Worm (Caenorhabditis elegans) whole organism, L1 larva: ENCODE results near the gene C36E6.8.

Experiments
- F16B12.6 ChIP-seq: fragments of 150-350 bp; optimal IDR thresholded peaks from 2 replicates; lab custom pipeline; 2014; ENCODE audit warnings: missing biosample characterization, missing genetic modification characterization
- Y116A8C.19 ChIP-seq: sonication (generic microtip); optimal IDR thresholded peaks from 2 replicates; lab custom pipeline; 2016; ENCODE audit warnings: missing compliant biosample characterization, missing genetic modification characterization, borderline replicate concordance
- aha-1 ChIP-seq: fragments of 150-350 bp; optimal IDR thresholded peaks from 2 replicates; lab custom pipeline; 2014; ENCODE audit warnings: missing biosample characterization, missing genetic modification characterization
- aly-2 ChIP-seq: fragments of 150-350 bp; optimal IDR thresholded peaks from 2 replicates; lab custom pipeline; 2014; ENCODE audit warnings: missing biosample characterization, missing genetic modification characterization
- blmp-1 ChIP-seq: fragments of 150-350 bp; optimal IDR thresholded peaks from 2 replicates; lab custom pipeline; 2014; ENCODE audit warnings: missing biosample characterization, missing genetic modification characterization
- ceh-63 ChIP-seq: fragments of 200-800 bp; sonication (Bioruptor generic); optimal IDR thresholded peaks from 2 replicates; lab custom pipeline; 2018; ENCODE audit warnings: mild to moderate bottlenecking, missing genetic modification characterization, missing compliant biosample characterization
- ceh-90 ChIP-seq: sonication (generic microtip); optimal IDR thresholded peaks from 2 replicates; lab custom pipeline; 2016; ENCODE audit warnings: missing genetic modification characterization, missing compliant biosample characterization
- ces-1 ChIP-seq: fragments of 150-350 bp; optimal IDR thresholded peaks from 2 replicates; lab custom pipeline; 2014; ENCODE audit warnings: missing biosample characterization, missing genetic modification reagents, missing genetic modification characterization
- efl-1 ChIP-seq, 4 experiments: fragments of 150-350 bp; optimal IDR thresholded peaks in 3 of 4; peaks in 1 of 4; 1 replicate in 1 of 4; 2 replicates in 3 of 4; lab custom pipeline; 2014; ENCODE audit warnings: missing biosample characterization in 2 of 4, missing genetic modification characterization in 2 of 4, missing genetic modification reagents in 2 of 4
- egl-13 ChIP-seq: sonication (generic microtip); optimal IDR thresholded peaks from 2 replicates; lab custom pipeline; 2016; ENCODE audit warnings: missing genotype, missing genetic modification reagents, missing genetic modification characterization, missing compliant biosample characterization
- egl-27 ChIP-seq, 2 experiments: fragments of 150-350 bp in 1 of 2; sonication (generic microtip); optimal IDR thresholded peaks; 3 replicates each; lab custom pipeline; 2017 to 2018; ENCODE audit warnings: missing biosample characterization in 2 of 2, missing genetic modification characterization in 2 of 2, missing genetic modification reagents in 2 of 2
- elt-3 ChIP-seq, 6 experiments: fragments of 150-350 bp in 1 of 6; sonication (generic microtip); optimal IDR thresholded peaks; 2 replicates each; lab custom pipeline; 2017 to 2018; ENCODE audit warnings: missing biosample characterization in 6 of 6, missing genetic modification characterization in 6 of 6, inconsistent platforms in 1 of 6
- ets-5 ChIP-seq: fragments of 200-800 bp; sonication (Bioruptor generic); IDR thresholded peaks from 2 replicates; pipeline ENCODE4 v1.3.6; 2022; ENCODE audit warnings: missing genetic modification characterization, missing compliant biosample characterization
- fkh-4 ChIP-seq: sonication (generic microtip); optimal IDR thresholded peaks from 2 replicates; lab custom pipeline; 2016; ENCODE audit warnings: missing compliant biosample characterization, missing genetic modification characterization, borderline replicate concordance
- fos-1 ChIP-seq: fragments of 150-350 bp; optimal IDR thresholded peaks from 2 replicates; lab custom pipeline; 2014; ENCODE audit warnings: missing biosample characterization, missing genetic modification characterization
- hlh-4 ChIP-seq: sonication (generic microtip); optimal IDR thresholded peaks from 2 replicates; lab custom pipeline; 2016; ENCODE audit warnings: mild to moderate bottlenecking, missing genetic modification characterization, missing compliant biosample characterization
- irx-1 ChIP-seq: sonication (generic microtip); optimal IDR thresholded peaks from 2 replicates; lab custom pipeline; 2016; ENCODE audit warnings: missing genetic modification characterization, missing compliant biosample characterization
- lin-13 ChIP-seq: fragments of 150-350 bp; optimal IDR thresholded peaks from 2 replicates; lab custom pipeline; 2014; ENCODE audit warnings: missing biosample characterization, missing genetic modification reagents, missing genetic modification characterization
- lin-14 ChIP-seq: fragments of 200-800 bp; sonication (Bioruptor generic); optimal IDR thresholded peaks from 2 replicates; lab custom pipeline; 2018; ENCODE audit warnings: mild to moderate bottlenecking, missing genetic modification characterization, moderate library complexity, missing compliant biosample characterization
- lin-35 ChIP-seq, 2 experiments: fragments of 150-350 bp; optimal IDR thresholded peaks; 2 replicates each; lab custom pipeline; 2014; ENCODE audit warnings: missing biosample characterization in 2 of 2, missing genetic modification characterization in 2 of 2, missing genetic modification reagents in 2 of 2
- lin-39 ChIP-seq: fragments of 150-350 bp; optimal IDR thresholded peaks from 2 replicates; lab custom pipeline; 2014; ENCODE audit warnings: missing biosample characterization, missing genetic modification reagents, missing genetic modification characterization
- lir-3 ChIP-seq: sonication (generic microtip); optimal IDR thresholded peaks from 2 replicates; lab custom pipeline; 2016; ENCODE audit warnings: mild to moderate bottlenecking, missing genetic modification characterization, moderate library complexity, missing compliant biosample characterization; ENCODE audit not compliant: poor library complexity
- lsy-2 ChIP-seq, 2 experiments: fragments of 150-350 bp; optimal IDR thresholded peaks; 2 replicates each; lab custom pipeline; 2014; ENCODE audit warnings: missing biosample characterization in 2 of 2, missing genetic modification characterization in 2 of 2
- mab-9 ChIP-seq: fragments of 200-800 bp; sonication (Bioruptor generic); IDR thresholded peaks from 2 replicates; pipeline ENCODE4 v1.3.6; 2022; ENCODE audit warnings: missing genetic modification reagents, missing genetic modification characterization, missing compliant biosample characterization
- mef-2 ChIP-seq: fragments of 150-350 bp; optimal IDR thresholded peaks from 2 replicates; lab custom pipeline; 2014; ENCODE audit warnings: missing biosample characterization, missing genetic modification characterization
- mep-1 ChIP-seq: fragments of 150-350 bp; optimal IDR thresholded peaks from 2 replicates; lab custom pipeline; 2014; ENCODE audit warnings: missing biosample characterization, missing genetic modification characterization
- nhr-20 ChIP-seq: sonication (generic microtip); optimal IDR thresholded peaks from 2 replicates; lab custom pipeline; 2016; ENCODE audit warnings: mild to moderate bottlenecking, missing genetic modification characterization, missing compliant biosample characterization
- nhr-28 ChIP-seq: fragments of 150-350 bp; optimal IDR thresholded peaks from 2 replicates; lab custom pipeline; 2014; ENCODE audit warnings: missing biosample characterization, missing genetic modification characterization
- nhr-71 ChIP-seq: sonication (generic microtip); optimal IDR thresholded peaks from 2 replicates; lab custom pipeline; 2016; ENCODE audit warnings: mild to moderate bottlenecking, missing genetic modification characterization, moderate library complexity, missing compliant biosample characterization
- nhr-76 ChIP-seq: sonication (generic microtip); optimal IDR thresholded peaks from 2 replicates; lab custom pipeline; 2017; ENCODE audit warnings: missing biosample characterization, missing genetic modification characterization
- nhr-77 ChIP-seq: fragments of 150-350 bp; optimal IDR thresholded peaks from 2 replicates; lab custom pipeline; 2014; ENCODE audit warnings: missing biosample characterization, missing genetic modification characterization
- nhr-85 ChIP-seq: sonication (generic microtip); peaks from one replicate; lab custom pipeline; 2016; ENCODE audit warnings: missing genetic modification characterization, inconsistent platforms, missing compliant biosample characterization
- pag-3 ChIP-seq: sonication (generic microtip); optimal IDR thresholded peaks from 2 replicates; lab custom pipeline; 2017; ENCODE audit warnings: missing genetic modification characterization, mild to moderate bottlenecking, missing compliant biosample characterization, antibody characterized with exemption, borderline replicate concordance; ENCODE audit not compliant: insufficient read depth
- pqm-1 ChIP-seq: sonication (generic microtip); optimal IDR thresholded peaks from 3 replicates; lab custom pipeline; 2017; ENCODE audit warnings: missing biosample characterization, missing genetic modification characterization
- sox-4 ChIP-seq: sonication (generic microtip); optimal IDR thresholded peaks from 2 replicates; lab custom pipeline; 2016; ENCODE audit warnings: missing genetic modification characterization, missing compliant biosample characterization
- sptf-1 ChIP-seq: fragments of 150-350 bp; optimal IDR thresholded peaks from 2 replicates; lab custom pipeline; 2014; ENCODE audit warnings: missing biosample characterization, missing genetic modification characterization
- sup-37 ChIP-seq: fragments of 200-800 bp; sonication (Bioruptor generic); optimal IDR thresholded peaks from 2 replicates; lab custom pipeline; 2018; ENCODE audit warnings: mild to moderate bottlenecking, missing genetic modification characterization, missing compliant biosample characterization
- swsn-7 ChIP-seq: sonication (generic microtip); optimal IDR thresholded peaks from 2 replicates; lab custom pipeline; 2016; ENCODE audit warnings: missing genetic modification characterization, missing compliant biosample characterization
- tbx-2 ChIP-seq: sonication (generic microtip); optimal IDR thresholded peaks from 2 replicates; lab custom pipeline; 2016; ENCODE audit warnings: missing genetic modification characterization, missing compliant biosample characterization
- unc-130 ChIP-seq: fragments of 150-350 bp; optimal IDR thresholded peaks from 2 replicates; lab custom pipeline; 2017; ENCODE audit warnings: missing biosample characterization, missing genetic modification characterization, inconsistent platforms
- unc-86 ChIP-seq: sonication (generic microtip); optimal IDR thresholded peaks from 2 replicates; lab custom pipeline; 2016; ENCODE audit warnings: missing genetic modification characterization, missing compliant biosample characterization
- vab-15 ChIP-seq: sonication (generic microtip); optimal IDR thresholded peaks from 2 replicates; lab custom pipeline; 2017; ENCODE audit warnings: missing genotype, mild to moderate bottlenecking, missing genetic modification characterization, missing compliant biosample characterization
- xbp-1 ChIP-seq: sonication (generic microtip); optimal IDR thresholded peaks from 2 replicates; lab custom pipeline; 2016; ENCODE audit warnings: missing genetic modification characterization, missing compliant biosample characterization
- zag-1 ChIP-seq: fragments of 150-350 bp; optimal IDR thresholded peaks from 2 replicates; lab custom pipeline; 2014; ENCODE audit warnings: missing biosample characterization, missing genetic modification characterization
- zip-4 ChIP-seq: fragments of 200-800 bp; sonication (Bioruptor generic); optimal IDR thresholded peaks from 2 replicates; lab custom pipeline; 2018; ENCODE audit warnings: mild to moderate bottlenecking, missing genetic modification characterization, moderate library complexity, missing compliant biosample characterization
- ztf-11 ChIP-seq, 2 experiments: sonication (generic microtip); optimal IDR thresholded peaks; 2 replicates each; lab custom pipeline; 2016 to 2017; ENCODE audit warnings: missing genetic modification characterization in 2 of 2, missing biosample characterization in 1 of 2, missing compliant biosample characterization in 1 of 2

C36E6.8 gene

DNA sequence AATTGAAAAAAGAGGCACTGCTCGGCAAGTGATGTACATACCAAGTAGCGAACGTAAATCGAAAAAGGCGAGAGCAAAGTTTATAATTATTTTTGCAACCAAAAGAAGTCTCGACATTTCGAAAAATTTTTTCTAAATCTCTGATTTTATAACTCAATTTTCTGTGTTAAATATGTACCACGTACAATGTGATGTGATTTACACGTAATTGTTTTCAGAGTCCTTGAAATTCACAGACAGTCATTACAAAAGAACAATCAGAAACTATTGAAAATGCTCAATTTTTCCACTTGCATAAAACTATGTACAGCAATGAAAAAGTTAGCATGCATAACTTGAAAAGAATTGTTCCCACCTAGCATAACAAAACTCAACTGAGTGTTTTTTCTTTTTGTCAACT, 35.4 kb upstream of the C36E6.8 start:
- TF ChIP-seq elt-3 (tag; optimal IDR thresholded peaks at IDR 0.05; lab: Kevin White, UChicago): no peak
- no peak for TF ChIP-seq Y116A8C.19 (tag; lab: Kevin White, UChicago)
- TF ChIP-seq vab-15: no peak
- TF ChIP-seq egl-27 (tag; optimal IDR thresholded peaks at IDR 0.05; lab: Kevin White, UChicago): no peak
- no peak for TF ChIP-seq ceh-90 (tag; lab: Kevin White, UChicago)
- no peak for TF ChIP-seq nhr-28
- TF ChIP-seq pqm-1 (tag; lab: Kevin White, UChicago): no peak
- TF ChIP-seq aly-2: no peak
- no peak for TF ChIP-seq fkh-4
- TF ChIP-seq aha-1 (tag; lab: Kevin White, UChicago): no peak
- no peak for TF ChIP-seq hlh-4 (tag; lab: Kevin White, UChicago)
- no peak for TF ChIP-seq blmp-1 (tag; lab: Kevin White, UChicago)
- no peak for TF ChIP-seq ets-5 (GFP tag; lab: Robert Waterston, UW)
- no peak for TF ChIP-seq irx-1
- TF ChIP-seq zip-4 (GFP tag; lab: Kevin White, UChicago): no peak
- TF ChIP-seq mep-1: no peak
- TF ChIP-seq fos-1 (tag; lab: Kevin White, UChicago): no peak
- no peak for TF ChIP-seq lin-39 (tag; lab: Kevin White, UChicago)
- TF ChIP-seq lsy-2 (tag; optimal IDR thresholded peaks at IDR 0.05; lab: Kevin White, UChicago): no peak
- TF ChIP-seq sptf-1: no peak

DNA sequence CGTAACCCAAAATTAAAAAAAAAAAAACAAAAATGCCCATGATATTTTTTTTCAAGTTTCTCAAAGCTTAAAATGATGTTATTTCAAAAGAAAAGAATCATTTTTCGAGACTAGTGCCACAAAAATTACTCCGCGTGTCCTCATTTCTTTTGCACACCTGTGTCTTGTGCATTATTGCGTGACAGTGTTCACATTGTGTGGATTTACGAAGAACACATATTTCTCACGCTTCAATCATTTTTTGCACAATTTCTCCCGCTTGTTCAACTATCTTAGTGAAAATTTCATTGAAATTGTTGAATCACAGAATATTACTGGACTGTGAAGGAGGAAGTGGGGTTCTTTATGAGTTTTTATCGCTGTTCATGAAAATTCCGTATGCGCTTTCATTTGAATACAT, 29.6 kb upstream of the C36E6.8 start:
- TF ChIP-seq sox-4 (tag; lab: Kevin White, UChicago) (no peak), tbx-2 (no peak), efl-1 (optimal IDR thresholded peaks at IDR 0.05; lab: Kevin White, UChicago) (no peak), efl-1 (GFP tag; optimal IDR thresholded peaks at IDR 0.05 in 1 of 2; lab: Kevin White, UChicago) (peak in 1 of 2 experiments; percentile 87), ces-1 (GFP tag; lab: Kevin White, UChicago) (no peak), lin-35 (GFP tag; optimal IDR thresholded peaks at IDR 0.05; lab: Kevin White, UChicago) (peak in 1 of 2 experiments; percentile 8), F16B12.6 (tag; lab: Kevin White, UChicago) (peak; percentile 55)

DNA sequence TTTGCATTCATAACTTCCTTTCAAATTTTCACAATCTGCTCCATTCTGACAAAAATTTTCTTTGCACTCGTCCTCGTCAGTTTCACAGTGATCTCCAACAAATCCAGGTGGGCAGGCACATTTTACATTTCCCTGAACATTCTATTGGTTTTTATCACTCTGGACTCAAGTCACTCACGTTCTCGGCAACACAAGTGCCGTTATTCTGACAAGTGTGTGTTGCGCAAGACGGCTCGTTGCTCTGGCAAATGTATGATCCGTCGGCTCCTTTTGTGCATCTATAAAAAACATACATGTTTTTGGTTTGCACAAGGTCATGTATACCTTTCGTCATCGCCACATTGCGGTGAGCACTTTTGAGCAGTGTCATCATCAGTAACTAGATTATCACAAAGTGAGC, 25.8 kb upstream of the C36E6.8 start:
- TF ChIP-seq lir-3 (tag; lab: Kevin White, UChicago) (no peak), pqm-1 (tag; lab: Kevin White, UChicago) (no peak), nhr-85 (tag; lab: Kevin White, UChicago) (no peak), efl-1 (optimal IDR thresholded peaks at IDR 0.05; lab: Kevin White, UChicago) (no peak), efl-1 (GFP tag; optimal IDR thresholded peaks at IDR 0.05 in 1 of 2; lab: Kevin White, UChicago) (peak in 1 of 2 experiments; percentile 91)

DNA sequence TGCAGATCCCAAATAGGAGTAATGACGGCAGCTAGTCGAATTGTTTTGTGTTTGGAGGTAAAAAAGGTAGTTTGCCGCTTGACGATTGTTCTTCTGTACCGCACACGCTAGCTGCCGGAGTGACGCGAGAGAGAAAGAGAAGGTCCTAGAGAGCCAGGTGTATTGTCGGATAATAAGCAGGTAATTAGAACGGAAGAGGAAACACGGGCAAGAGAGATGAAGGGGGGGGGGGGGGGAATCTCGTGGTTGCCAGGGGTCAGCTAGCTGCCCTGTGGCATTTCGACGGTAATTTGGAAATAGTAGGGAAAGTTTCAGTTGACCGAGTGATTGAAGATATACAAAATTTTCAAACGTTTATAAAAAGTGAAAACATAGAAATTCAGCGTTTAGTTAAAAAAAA, 24.6 kb upstream of the C36E6.8 start, which contains the start of gene crb-1:
TSS of gene crb-1 (minus strand) at position 147 of the 400 bp plus-strand sequence.
- no peak for TF ChIP-seq zag-1
- TF ChIP-seq fos-1 (tag; lab: Kevin White, UChicago): no peak
- no peak for TF ChIP-seq lin-13 (GFP tag; lab: Kevin White, UChicago)

DNA sequence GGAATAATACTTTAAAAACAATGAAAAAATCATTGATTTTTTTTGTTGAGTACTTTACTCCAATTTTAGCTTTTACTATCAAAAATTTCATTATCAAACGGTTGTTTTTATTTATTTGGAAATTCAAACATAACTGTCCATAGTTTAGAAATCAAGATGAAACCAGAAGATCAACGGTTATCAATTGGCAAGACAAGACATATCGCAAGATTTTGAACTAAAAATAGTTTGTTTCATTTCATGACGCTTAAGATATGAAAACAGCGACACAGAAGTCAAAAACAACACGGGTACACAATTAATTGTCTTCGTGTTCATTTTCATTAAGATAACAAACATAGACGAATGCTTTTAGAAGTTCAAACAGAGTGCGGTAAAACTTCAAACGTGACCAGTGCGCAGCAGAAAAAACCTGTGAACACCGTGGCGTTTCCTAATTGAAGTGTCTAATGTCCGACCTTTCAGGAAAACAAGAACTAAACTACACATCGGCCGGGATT, 20.9 kb upstream of the C36E6.8 start:
- no peak for TF ChIP-seq mef-2 (tag; lab: Kevin White, UChicago)
- TF ChIP-seq pag-3 (tag; lab: Kevin White, UChicago): no peak
- TF ChIP-seq elt-3 (tag; optimal IDR thresholded peaks at IDR 0.05; lab: Kevin White, UChicago): peak in 1 of 6 experiments; percentile 51
- TF ChIP-seq unc-130 (tag; lab: Kevin White, UChicago): no peak
- TF ChIP-seq nhr-76 (tag; lab: Kevin White, UChicago): no peak
- no peak for TF ChIP-seq egl-27 (tag; optimal IDR thresholded peaks at IDR 0.05; lab: Kevin White, UChicago)
- TF ChIP-seq fos-1 (tag; lab: Kevin White, UChicago): no peak
- no peak for TF ChIP-seq mab-9
- no peak for TF ChIP-seq zip-4 (GFP tag; lab: Kevin White, UChicago)
- TF ChIP-seq nhr-71: peak; percentile 14
- TF ChIP-seq sup-37 (GFP tag; lab: Kevin White, UChicago): no peak
- TF ChIP-seq nhr-20 (tag; lab: Kevin White, UChicago): no peak
- no peak for TF ChIP-seq ztf-11 (tag; optimal IDR thresholded peaks at IDR 0.05; lab: Kevin White, UChicago)
- no peak for TF ChIP-seq xbp-1 (tag; lab: Kevin White, UChicago)
- no peak for TF ChIP-seq nhr-77 (tag; lab: Kevin White, UChicago)
- TF ChIP-seq ceh-63 (GFP tag; lab: Kevin White, UChicago): no peak
- peak; percentile 54 for TF ChIP-seq nhr-85 (tag; lab: Kevin White, UChicago)
- no peak for TF ChIP-seq swsn-7 (tag; lab: Kevin White, UChicago)
- TF ChIP-seq egl-13 (tag; lab: Kevin White, UChicago): no peak
- no peak for TF ChIP-seq unc-86 (tag; lab: Kevin White, UChicago)
- TF ChIP-seq lin-14 (GFP tag; lab: Kevin White, UChicago): peak; percentile 8
